Fruit fly (Drosophila melanogaster): ENCODE results near the gene CG13813.

Gene CG13813

DNA sequence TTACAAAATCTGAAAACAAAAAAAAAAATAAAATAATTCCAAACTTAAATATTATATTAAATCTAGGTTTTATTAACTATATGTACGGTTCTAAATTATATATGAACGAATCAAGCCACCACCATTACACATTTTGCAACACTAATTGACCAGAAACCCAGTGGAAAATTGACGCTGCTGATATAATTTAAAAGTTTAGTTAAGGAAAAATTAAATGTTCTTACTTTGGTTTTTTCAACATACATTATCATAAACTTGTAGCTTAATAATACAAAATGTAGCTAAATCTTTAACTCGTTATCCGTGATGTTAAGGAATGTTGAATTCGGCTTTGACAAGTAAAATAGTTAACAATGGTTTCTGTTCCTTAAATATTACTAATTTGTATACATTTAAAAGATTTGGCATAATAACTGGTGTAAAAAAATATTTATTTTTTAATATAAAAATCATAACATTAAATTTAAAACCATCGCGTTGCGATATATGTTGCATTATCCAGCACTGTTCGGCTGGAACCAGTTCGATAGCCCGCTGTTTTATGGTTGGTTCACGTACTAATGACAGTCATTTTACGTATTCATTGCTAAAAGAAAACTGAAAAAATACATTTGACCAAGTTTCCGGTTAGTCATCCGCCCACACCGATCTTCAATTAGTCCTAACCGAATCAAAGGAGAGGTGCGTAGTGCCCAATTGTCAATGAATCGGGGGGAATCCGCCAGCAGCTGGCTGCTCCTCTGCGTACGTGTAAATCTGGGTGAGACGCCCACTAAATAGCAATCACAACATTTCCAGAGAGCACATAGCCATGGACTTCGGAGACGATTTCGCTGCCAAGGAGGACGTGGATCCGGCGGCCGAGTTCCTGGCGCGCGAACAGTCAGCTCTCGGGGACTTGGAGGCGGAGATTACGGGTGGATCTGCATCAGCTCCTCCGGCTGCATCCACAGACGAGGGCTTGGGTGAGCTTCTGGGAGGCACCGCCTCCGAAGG is 10.8 kb downstream of the CG13813 start (continued):
- TF ChIP-seq mam (GFP tag; optimal IDR thresholded peaks at IDR 0.05) (no peak), Gug (GFP tag; IDR thresholded peaks at IDR 0.05) (peak; percentile 42; the same call in 3 of the 4 replicates), crol (GFP tag; IDR thresholded peaks at IDR 0.05) (no peak), pnt (GFP tag; optimal IDR thresholded peaks at IDR 0.05) (no peak), Usf (GFP tag; optimal IDR thresholded peaks at IDR 0.05) (no peak), Asciz (GFP tag; optimal IDR thresholded peaks at IDR 0.05) (peak; percentile 56), CG13894 (tag; optimal IDR thresholded peaks at IDR 0.05) (peak; percentile 14), CG31224 (GFP tag; IDR thresholded peaks at IDR 0.05) (peak; percentile 34), CG14710 (tag; optimal IDR thresholded peaks at IDR 0.05) (peak; percentile 48), C15 (GFP tag; IDR thresholded peaks at IDR 0.05) (no peak), Ets65A (GFP tag) (peak; percentile 93), MTF-1 (GFP tag; optimal IDR thresholded peaks at IDR 0.05; ENCODE audit: borderline replicate concordance) (no peak), CG18262 (tag; optimal IDR thresholded peaks at IDR 0.05) (peak; percentile 92), Hey (tag; optimal IDR thresholded peaks at IDR 0.05) (no peak), mirr (GFP tag; optimal IDR thresholded peaks at IDR 0.05) (no peak), zen2 (GFP tag; IDR thresholded peaks at IDR 0.05; ENCODE audit: partially characterized antibody) (peak; percentile 45; the same call in 1 of the 3 replicates), sr (GFP tag; IDR thresholded peaks at IDR 0.05) (peak; percentile 29; the same call in 1 of the 3 replicates), CG17612 (GFP tag; IDR thresholded peaks at IDR 0.05) (peak; percentile 29; the same call in 1 of the 2 replicates), CG9609 (GFP tag; optimal IDR thresholded peaks at IDR 0.05) (no peak), Med (GFP tag) (peak; percentile 74), CG9797 (GFP tag; optimal IDR thresholded peaks at IDR 0.05) (no peak), nau (GFP tag; optimal IDR thresholded peaks at IDR 0.05) (no peak), wor (GFP tag; IDR thresholded peaks at IDR 0.05) (peak; percentile 34; the same call in 1 of the 2 replicates), chn (GFP tag; optimal IDR thresholded peaks at IDR 0.05) (no peak), HLH54F (GFP tag; optimal IDR thresholded peaks at IDR 0.05) (no peak), tap (tag; optimal IDR thresholded peaks at IDR 0.05) (no peak), lab (GFP tag; optimal IDR thresholded peaks at IDR 0.05) (peak; percentile 74), CG11247 (GFP tag; IDR thresholded peaks at IDR 0.05) (peak; percentile 60), gro (GFP tag; optimal IDR thresholded peaks at IDR 0.05) (no peak), hb (GFP tag; IDR thresholded peaks at IDR 0.05; ENCODE audit: partially characterized antibody) (0 out of 3 replicates have a peak, but pooled peaks have one; percentile 11), TFAM (GFP tag; optimal IDR thresholded peaks at IDR 0.05) (no peak), CG2129 (GFP tag; IDR thresholded peaks at IDR 0.05; ENCODE audit: partially characterized antibody) (peak; percentile 51), CG1647 (GFP tag; optimal IDR thresholded peaks at IDR 0.05) (no peak), CG3163 (GFP tag; optimal IDR thresholded peaks at IDR 0.05) (no peak), br (optimal IDR thresholded peaks at IDR 0.05) (no peak), da (GFP tag; optimal IDR thresholded peaks at IDR 0.05) (no peak), CG9437 (GFP tag; optimal IDR thresholded peaks at IDR 0.05) (peak; percentile 97), tgo (GFP tag; IDR thresholded peaks at IDR 0.05) (no peak; the same call in 1 of the 3 replicates), CG34224 (GFP tag; IDR thresholded peaks at IDR 0.05; ENCODE audit: partially characterized antibody) (peak; percentile 60), CG16815 (GFP tag; optimal IDR thresholded peaks at IDR 0.05) (peak; percentile 21), ci (GFP tag; IDR thresholded peaks at IDR 0.05) (peak; percentile 52), CG15073 (GFP tag; optimal IDR thresholded peaks at IDR 0.05) (no peak), Atf6 (GFP tag; IDR thresholded peaks at IDR 0.05) (peak; percentile 49; the same call in 1 of the 2 replicates), CG11560 (tag; IDR thresholded peaks at IDR 0.05) (no peak; the same call in 2 of the 3 replicates), CG4424 (GFP tag; optimal IDR thresholded peaks at IDR 0.05) (peak; percentile 62), CG31441 (GFP tag; IDR thresholded peaks at IDR 0.05) (no peak; the same call in none of the 2 replicates), zen (tag; optimal IDR thresholded peaks at IDR 0.05) (peak; percentile 74), unc-4 (GFP tag; IDR thresholded peaks at IDR 0.05; ENCODE audit: partially characterized antibody) (peak; percentile 69)
